Worm (Caenorhabditis elegans) whole organism, late embryonic: ENCODE results near the gene pro-2.

Experiments
- C08G9.2 ChIP-seq: sonication (generic microtip); optimal IDR thresholded peaks from 2 replicates; lab custom pipeline; 2016; ENCODE audit warnings: mild to moderate bottlenecking, missing genetic modification characterization, moderate library complexity, missing compliant biosample characterization
- F13H6.1 ChIP-seq: sonication (generic microtip); optimal IDR thresholded peaks from 2 replicates; lab custom pipeline; 2016; ENCODE audit warnings: missing genetic modification characterization, missing compliant biosample characterization
- K09A11.1 ChIP-seq: sonication (generic microtip); optimal IDR thresholded peaks from 2 replicates; lab custom pipeline; 2017; ENCODE audit warnings: antibody characterized with exemption, mild to moderate bottlenecking, missing genetic modification characterization, missing compliant biosample characterization; ENCODE audit not compliant: insufficient read depth
- Y22D7AL.16 ChIP-seq: sonication (generic microtip); optimal IDR thresholded peaks from 2 replicates; lab custom pipeline; 2016; ENCODE audit warnings: missing genetic modification characterization, missing compliant biosample characterization
- ceh-14 ChIP-seq: sonication (generic microtip); optimal IDR thresholded peaks from 2 replicates; lab custom pipeline; 2016; ENCODE audit warnings: missing genotype, missing genetic modification characterization, missing compliant biosample characterization
- ceh-18 ChIP-seq: sonication (generic microtip); optimal IDR thresholded peaks from 2 replicates; lab custom pipeline; 2016; ENCODE audit warnings: missing genetic modification characterization, missing compliant biosample characterization
- ceh-19 ChIP-seq: fragments of 200-800 bp; sonication (Bioruptor generic); optimal IDR thresholded peaks from 2 replicates; lab custom pipeline; 2018; ENCODE audit warnings: mild to moderate bottlenecking, missing genetic modification characterization, missing compliant biosample characterization
- ceh-22 ChIP-seq: sonication (generic microtip); optimal IDR thresholded peaks from 2 replicates; lab custom pipeline; 2017; ENCODE audit warnings: missing biosample characterization, missing genetic modification characterization
- ceh-24 ChIP-seq: sonication (generic microtip); optimal IDR thresholded peaks from 2 replicates; lab custom pipeline; 2016; ENCODE audit warnings: mild to moderate bottlenecking, missing genetic modification characterization, missing compliant biosample characterization
- ceh-30 ChIP-seq: fragments of 150-350 bp; optimal IDR thresholded peaks from 2 replicates; lab custom pipeline; 2014; ENCODE audit warnings: missing biosample characterization, missing genetic modification characterization
- ceh-45 ChIP-seq: fragments of 200-800 bp; sonication (Bioruptor generic); IDR thresholded peaks from 2 replicates; pipeline ENCODE4 v1.3.6; 2022; ENCODE audit warnings: missing genetic modification reagents, missing genetic modification characterization, missing compliant biosample characterization
- ceh-48 ChIP-seq: sonication (generic microtip); optimal IDR thresholded peaks from 2 replicates; lab custom pipeline; 2016; ENCODE audit warnings: missing genetic modification characterization, inconsistent platforms, missing compliant biosample characterization
- ceh-9 ChIP-seq: sonication (generic microtip); optimal IDR thresholded peaks from 2 replicates; lab custom pipeline; 2016; ENCODE audit warnings: mild to moderate bottlenecking, missing genetic modification characterization, inconsistent platforms, missing compliant biosample characterization
- dmd-4 ChIP-seq: sonication (generic microtip); optimal IDR thresholded peaks from 2 replicates; lab custom pipeline; 2016; ENCODE audit warnings: borderline replicate concordance, missing genetic modification characterization, missing compliant biosample characterization
- dve-1 ChIP-seq: sonication (generic microtip); optimal IDR thresholded peaks from 2 replicates; lab custom pipeline; 2017; ENCODE audit warnings: antibody characterized with exemption, mild to moderate bottlenecking, missing genetic modification characterization, missing compliant biosample characterization
- elt-2 ChIP-seq: sonication (generic microtip); optimal IDR thresholded peaks from 2 replicates; lab custom pipeline; 2016; ENCODE audit warnings: missing genetic modification reagents, missing genetic modification characterization, missing compliant biosample characterization
- ets-4 ChIP-seq: sonication (generic microtip); optimal IDR thresholded peaks from 2 replicates; lab custom pipeline; 2016; ENCODE audit warnings: missing genetic modification characterization, missing compliant biosample characterization
- gmeb-2 ChIP-seq: sonication (generic microtip); optimal IDR thresholded peaks from 2 replicates; lab custom pipeline; 2016; ENCODE audit warnings: missing genetic modification characterization, inconsistent platforms, missing compliant biosample characterization
- hlh-13 ChIP-seq: fragments of 200-800 bp; sonication (Bioruptor generic); optimal IDR thresholded peaks from 2 replicates; lab custom pipeline; 2018; ENCODE audit warnings: mild to moderate bottlenecking, missing genetic modification characterization, missing compliant biosample characterization
- hlh-15 ChIP-seq: sonication (generic microtip); optimal IDR thresholded peaks from 2 replicates; lab custom pipeline; 2016; ENCODE audit warnings: missing genetic modification characterization, missing compliant biosample characterization
- hlh-8 ChIP-seq: sonication (generic microtip); optimal IDR thresholded peaks from 2 replicates; lab custom pipeline; 2016; ENCODE audit warnings: missing genotype, missing genetic modification characterization, missing compliant biosample characterization
- lim-6 ChIP-seq: sonication (generic microtip); optimal IDR thresholded peaks from 2 replicates; lab custom pipeline; 2016; ENCODE audit warnings: missing genetic modification characterization, missing compliant biosample characterization
- lin-11 ChIP-seq: fragments of 200-800 bp; sonication (Bioruptor generic); optimal IDR thresholded peaks from 2 replicates; lab custom pipeline; 2018; ENCODE audit warnings: mild to moderate bottlenecking, missing genetic modification characterization, missing compliant biosample characterization
- madf-2 ChIP-seq: sonication (generic microtip); optimal IDR thresholded peaks from 2 replicates; lab custom pipeline; 2017; ENCODE audit warnings: missing genetic modification characterization, missing compliant biosample characterization
- mec-3 ChIP-seq: sonication (generic microtip); optimal IDR thresholded peaks from 2 replicates; lab custom pipeline; 2016; ENCODE audit warnings: borderline replicate concordance, missing genetic modification characterization, missing compliant biosample characterization
- nfya-1 ChIP-seq: sonication (generic microtip); optimal IDR thresholded peaks from 2 replicates; lab custom pipeline; 2017; ENCODE audit warnings: missing genetic modification characterization, mild to moderate bottlenecking, missing compliant biosample characterization, antibody characterized with exemption, moderate library complexity
- nhr-11 ChIP-seq: fragments of 150-350 bp; optimal IDR thresholded peaks from 2 replicates; lab custom pipeline; 2014; ENCODE audit warnings: missing biosample characterization, missing genetic modification characterization
- nhr-232 ChIP-seq: sonication (generic microtip); optimal IDR thresholded peaks from 2 replicates; lab custom pipeline; 2016; ENCODE audit warnings: missing genetic modification characterization, missing compliant biosample characterization
- npax-4 ChIP-seq: sonication (generic microtip); optimal IDR thresholded peaks from 2 replicates; lab custom pipeline; 2016; ENCODE audit warnings: missing genetic modification characterization, missing compliant biosample characterization
- odd-2 ChIP-seq: sonication (generic microtip); optimal IDR thresholded peaks from 2 replicates; lab custom pipeline; 2017; ENCODE audit warnings: antibody characterized with exemption, mild to moderate bottlenecking, missing genetic modification characterization, missing compliant biosample characterization
- pha-4 ChIP-seq: fragments of 150-350 bp; optimal IDR thresholded peaks from 2 replicates; lab custom pipeline; 2018; ENCODE audit warnings: missing biosample characterization, missing genetic modification reagents, missing genetic modification characterization
- pqm-1 ChIP-seq: sonication (generic microtip); optimal IDR thresholded peaks from 2 replicates; lab custom pipeline; 2016; ENCODE audit warnings: missing genetic modification characterization, missing compliant biosample characterization
- ref-2 ChIP-seq: sonication (generic microtip); optimal IDR thresholded peaks from 2 replicates; lab custom pipeline; 2016; ENCODE audit warnings: missing genetic modification characterization, missing compliant biosample characterization
- sdc-2 ChIP-seq: sonication (generic microtip); optimal IDR thresholded peaks from 2 replicates; lab custom pipeline; 2016; ENCODE audit warnings: missing genotype, missing genetic modification characterization, missing compliant biosample characterization
- sox-4 ChIP-seq: sonication (generic microtip); optimal IDR thresholded peaks from 2 replicates; lab custom pipeline; 2017; ENCODE audit warnings: mild to moderate bottlenecking, missing genetic modification characterization, inconsistent platforms, missing compliant biosample characterization
- tbx-2 ChIP-seq: sonication (generic microtip); optimal IDR thresholded peaks from 2 replicates; lab custom pipeline; 2016; ENCODE audit warnings: missing genetic modification characterization, missing compliant biosample characterization
- unc-3 ChIP-seq, 2 experiments: fragments of 200-800 bp in 1 of 2; sonication (Bioruptor generic) in 1 of 2; sonication (generic microtip) in 1 of 2; conservative IDR thresholded peaks in 1 of 2; optimal IDR thresholded peaks in 1 of 2; 2 replicates each; pipeline versions ENCODE4 v1.3.6 to Lab custom; 2016 to 2022; ENCODE audit warnings: missing compliant biosample characterization in 2 of 2, missing genetic modification characterization in 2 of 2, missing genetic modification reagents in 1 of 2
- unc-42 ChIP-seq: sonication (generic microtip); optimal IDR thresholded peaks from 2 replicates; lab custom pipeline; 2016; ENCODE audit warnings: missing genotype, missing genetic modification characterization, missing compliant biosample characterization

The pro-2 gene

DNA sequence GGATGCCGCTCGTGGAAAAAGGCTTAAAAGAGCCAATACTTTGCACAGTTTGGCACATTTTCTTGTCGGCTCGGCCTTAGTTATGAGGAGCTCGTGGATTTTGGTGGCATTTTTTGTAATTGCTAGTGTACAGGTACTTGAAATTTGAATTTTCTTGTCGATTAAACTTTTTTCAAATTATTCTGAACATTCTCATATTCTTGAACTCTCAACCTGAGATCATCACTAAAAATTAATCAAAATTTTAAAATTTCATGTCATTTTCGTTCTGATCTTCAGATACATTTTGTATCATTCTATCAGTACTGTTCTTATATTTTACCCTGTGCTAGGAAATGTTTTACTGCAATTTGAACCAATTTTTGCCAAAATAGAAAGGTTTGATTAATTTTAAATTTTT, 23.5 kb downstream of the pro-2 start, which contains the start of gene idpp-4:
Gene idpp-4, plus strand, starts transcription at position 51 of the 400 bp plus-strand sequence.
- TF ChIP-seq ceh-24 (tag; lab: Kevin White, UChicago) (no peak), lim-6 (no peak), gmeb-2 (tag; lab: Kevin White, UChicago) (no peak), dmd-4 (tag; lab: Kevin White, UChicago) (no peak), tbx-2 (tag; lab: Kevin White, UChicago) (no peak), ref-2 (tag; lab: Kevin White, UChicago) (no peak), odd-2 (tag; lab: Kevin White, UChicago) (no peak), nhr-232 (tag; lab: Kevin White, UChicago) (no peak), ets-4 (tag; lab: Kevin White, UChicago) (no peak), pqm-1 (tag; lab: Kevin White, UChicago) (no peak), ceh-19 (GFP tag; lab: Kevin White, UChicago) (no peak), sdc-2 (no peak), elt-2 (tag; lab: Kevin White, UChicago) (no peak), ceh-22 (tag; lab: Kevin White, UChicago) (no peak), ceh-14 (no peak), madf-2 (tag; lab: Kevin White, UChicago) (no peak), dve-1 (tag; lab: Kevin White, UChicago) (no peak)

DNA sequence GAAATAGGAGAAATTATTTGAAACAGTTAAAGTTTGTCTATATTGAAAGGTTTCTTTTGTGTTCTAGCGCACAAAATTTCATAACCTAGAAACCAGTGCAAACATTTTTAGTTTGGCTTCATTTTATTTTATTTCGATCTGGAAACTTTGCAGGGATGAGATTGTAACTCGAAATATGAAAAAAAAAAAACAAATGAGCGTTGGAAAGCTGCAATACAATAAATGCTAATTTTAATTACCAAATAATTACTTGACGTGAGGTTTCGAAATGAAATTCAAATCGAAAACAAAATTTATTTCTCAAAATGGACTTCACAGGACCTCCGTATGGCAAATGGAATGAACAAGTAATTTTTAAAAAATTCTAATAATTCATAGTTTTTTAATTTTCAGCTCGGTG, 27.9 kb downstream of the pro-2 start, which contains the start of gene M02G9.4:
Gene M02G9.4, plus strand, starts transcription at position 301 of the 400 bp plus-strand sequence.
- TF ChIP-seq Y22D7AL.16 (tag; lab: Kevin White, UChicago) (no peak), npax-4 (tag; lab: Kevin White, UChicago) (no peak), unc-3 (GFP tag; conservative IDR thresholded peaks at IDR 0.05; lab: Robert Waterston, UW) (no peak), unc-3 (tag; optimal IDR thresholded peaks at IDR 0.05; lab: Kevin White, UChicago) (no peak), elt-2 (tag; lab: Kevin White, UChicago) (no peak), unc-42 (tag; lab: Kevin White, UChicago) (no peak), hlh-8 (tag; lab: Kevin White, UChicago) (no peak), ceh-19 (GFP tag; lab: Kevin White, UChicago) (no peak), mec-3 (tag; lab: Kevin White, UChicago) (no peak), ceh-48 (tag; lab: Kevin White, UChicago) (no peak), hlh-15 (tag; lab: Kevin White, UChicago) (no peak)

DNA sequence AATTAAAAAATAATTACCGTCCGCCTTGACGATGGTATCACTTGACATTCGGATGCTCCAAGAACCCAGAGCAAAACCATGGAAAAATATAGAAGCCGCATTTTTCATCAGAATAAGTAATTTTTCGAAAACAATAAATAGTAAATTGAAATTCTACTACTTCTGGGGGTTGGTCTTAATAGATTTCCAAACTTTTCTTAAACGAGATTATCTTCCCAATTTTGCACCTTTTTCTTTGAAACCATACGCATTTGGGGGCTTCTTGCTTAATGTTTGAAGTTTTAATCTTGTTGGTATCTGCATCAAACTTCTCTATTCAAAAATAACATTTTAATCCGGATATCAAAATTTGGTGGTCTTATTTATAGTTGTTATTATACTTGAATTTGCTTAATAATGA, 28.8 kb downstream of the pro-2 start, which contains the start of gene gcy-5:
Gene gcy-5, minus strand, starts transcription at position 101 of the 400 bp plus-strand sequence.
- TF ChIP-seq madf-2 (tag; lab: Kevin White, UChicago), result no peak
- TF ChIP-seq ceh-45 (GFP tag; lab: Robert Waterston, UW), result no peak
- no peak for TF ChIP-seq ceh-30 (tag; lab: Kevin White, UChicago)
- no peak for TF ChIP-seq tbx-2 (tag; lab: Kevin White, UChicago)
- TF ChIP-seq sox-4 (tag; lab: Kevin White, UChicago), result no peak
- no peak for TF ChIP-seq sdc-2
- no peak for TF ChIP-seq ceh-19 (GFP tag; lab: Kevin White, UChicago)
- TF ChIP-seq hlh-15 (tag; lab: Kevin White, UChicago), result no peak
- no peak for TF ChIP-seq K09A11.1 (tag; lab: Kevin White, UChicago)
- no peak for TF ChIP-seq nhr-11 (tag; lab: Kevin White, UChicago)

DNA sequence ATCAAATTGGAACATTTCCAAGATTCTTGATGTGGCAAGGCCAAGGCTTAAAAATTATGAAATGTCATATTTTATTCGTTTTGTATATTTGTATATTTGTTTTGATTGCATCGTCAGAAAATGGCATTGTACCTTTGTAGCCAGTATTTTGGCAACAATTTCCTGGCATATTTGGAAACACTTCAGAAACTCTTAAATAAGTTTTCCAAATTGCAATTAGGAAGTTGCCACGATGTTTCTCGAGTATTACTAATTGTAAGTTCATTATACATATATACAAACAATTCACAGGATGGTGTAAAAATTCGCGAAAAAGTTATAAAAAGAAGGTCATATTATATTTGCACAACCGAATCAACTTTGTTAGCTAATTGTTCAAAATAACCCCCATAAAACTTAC, 29.7 kb downstream of the pro-2 start, which contains the start of gene idpp-8:
Gene idpp-8, plus strand, starts transcription at position 301 of the 400 bp plus-strand sequence.
- TF ChIP-seq pha-4 (tag; lab: Kevin White, UChicago) (no peak), ceh-18 (tag; lab: Kevin White, UChicago) (no peak), ceh-14 (no peak), C08G9.2 (tag; lab: Kevin White, UChicago) (no peak), F13H6.1 (no peak), ets-4 (tag; lab: Kevin White, UChicago) (no peak), hlh-13 (GFP tag; lab: Kevin White, UChicago) (no peak), lin-11 (no peak), sox-4 (tag; lab: Kevin White, UChicago) (no peak), nfya-1 (tag; lab: Kevin White, UChicago) (no peak), ceh-9 (no peak), tbx-2 (tag; lab: Kevin White, UChicago) (no peak), nhr-11 (tag; lab: Kevin White, UChicago) (no peak)
